Worm (Caenorhabditis elegans) whole organism, L1 larva: ENCODE data around the gene cgef-1.

ENCODE experiments used
- F16B12.6 ChIP-seq: fragments of 150-350 bp; optimal IDR thresholded peaks from 2 replicates; lab custom pipeline; 2014; ENCODE audit warnings: missing biosample characterization, missing genetic modification characterization
- Y116A8C.19 ChIP-seq: sonication (generic microtip); optimal IDR thresholded peaks from 2 replicates; lab custom pipeline; 2016; ENCODE audit warnings: missing compliant biosample characterization, missing genetic modification characterization, borderline replicate concordance
- aha-1 ChIP-seq: fragments of 150-350 bp; optimal IDR thresholded peaks from 2 replicates; lab custom pipeline; 2014; ENCODE audit warnings: missing biosample characterization, missing genetic modification characterization
- ceh-82 ChIP-seq, 3 experiments: fragments of 150-350 bp in 1 of 3; sonication (generic microtip) in 2 of 3; optimal IDR thresholded peaks; 2 replicates each; lab custom pipeline; 2014 to 2017; ENCODE audit warnings: missing biosample characterization in 3 of 3, missing genetic modification characterization in 3 of 3
- ceh-88 ChIP-seq: fragments of 200-800 bp; sonication (Bioruptor generic); IDR thresholded peaks from 2 replicates; pipeline ENCODE4 v1.3.6; 2022; ENCODE audit warnings: missing genetic modification characterization, missing compliant biosample characterization
- dpl-1 ChIP-seq, 3 experiments: fragments of 150-350 bp in 2 of 3; sonication (generic microtip) in 1 of 3; optimal IDR thresholded peaks; 2 replicates each; lab custom pipeline; 2014 to 2017; ENCODE audit warnings: missing biosample characterization in 3 of 3, missing genetic modification characterization in 3 of 3, missing genetic modification reagents in 3 of 3
- dsc-1 ChIP-seq: sonication (generic microtip); optimal IDR thresholded peaks from 2 replicates; lab custom pipeline; 2016; ENCODE audit warnings: mild to moderate bottlenecking, missing genetic modification characterization, missing compliant biosample characterization
- efl-1 ChIP-seq, 4 experiments: fragments of 150-350 bp; optimal IDR thresholded peaks in 3 of 4; peaks in 1 of 4; 1 replicate in 1 of 4; 2 replicates in 3 of 4; lab custom pipeline; 2014; ENCODE audit warnings: missing biosample characterization in 2 of 4, missing genetic modification characterization in 2 of 4, missing genetic modification reagents in 2 of 4
- egl-13 ChIP-seq: sonication (generic microtip); optimal IDR thresholded peaks from 2 replicates; lab custom pipeline; 2016; ENCODE audit warnings: missing genotype, missing genetic modification reagents, missing genetic modification characterization, missing compliant biosample characterization
- egl-27 ChIP-seq, 2 experiments: fragments of 150-350 bp in 1 of 2; sonication (generic microtip); optimal IDR thresholded peaks; 3 replicates each; lab custom pipeline; 2017 to 2018; ENCODE audit warnings: missing biosample characterization in 2 of 2, missing genetic modification characterization in 2 of 2, missing genetic modification reagents in 2 of 2
- ets-5 ChIP-seq: fragments of 200-800 bp; sonication (Bioruptor generic); IDR thresholded peaks from 2 replicates; pipeline ENCODE4 v1.3.6; 2022; ENCODE audit warnings: missing genetic modification characterization, missing compliant biosample characterization
- hlh-17 ChIP-seq: fragments of 200-800 bp; sonication (Bioruptor generic); optimal IDR thresholded peaks from 2 replicates; lab custom pipeline; 2018; ENCODE audit warnings: missing genetic modification characterization, mild to moderate bottlenecking, missing compliant biosample characterization, moderate library complexity, borderline replicate concordance
- irx-1 ChIP-seq: sonication (generic microtip); optimal IDR thresholded peaks from 2 replicates; lab custom pipeline; 2016; ENCODE audit warnings: missing genetic modification characterization, missing compliant biosample characterization
- lin-39 ChIP-seq: fragments of 150-350 bp; optimal IDR thresholded peaks from 2 replicates; lab custom pipeline; 2014; ENCODE audit warnings: missing biosample characterization, missing genetic modification reagents, missing genetic modification characterization
- mab-9 ChIP-seq: fragments of 200-800 bp; sonication (Bioruptor generic); IDR thresholded peaks from 2 replicates; pipeline ENCODE4 v1.3.6; 2022; ENCODE audit warnings: missing genetic modification reagents, missing genetic modification characterization, missing compliant biosample characterization
- mef-2 ChIP-seq: fragments of 150-350 bp; optimal IDR thresholded peaks from 2 replicates; lab custom pipeline; 2014; ENCODE audit warnings: missing biosample characterization, missing genetic modification characterization
- nhr-12 ChIP-seq: sonication (generic microtip); optimal IDR thresholded peaks from 2 replicates; lab custom pipeline; 2017; ENCODE audit warnings: missing biosample characterization, missing genetic modification characterization
- nhr-28 ChIP-seq: fragments of 150-350 bp; optimal IDR thresholded peaks from 2 replicates; lab custom pipeline; 2014; ENCODE audit warnings: missing biosample characterization, missing genetic modification characterization
- nhr-47 ChIP-seq: sonication (generic microtip); optimal IDR thresholded peaks from 2 replicates; lab custom pipeline; 2016; ENCODE audit warnings: mild to moderate bottlenecking, missing genetic modification characterization, moderate library complexity, missing compliant biosample characterization
- nhr-71 ChIP-seq: sonication (generic microtip); optimal IDR thresholded peaks from 2 replicates; lab custom pipeline; 2016; ENCODE audit warnings: mild to moderate bottlenecking, missing genetic modification characterization, moderate library complexity, missing compliant biosample characterization
- nhr-84 ChIP-seq: sonication (generic microtip); optimal IDR thresholded peaks from 2 replicates; lab custom pipeline; 2017; ENCODE audit warnings: missing biosample characterization, missing genetic modification characterization
- nhr-85 ChIP-seq: sonication (generic microtip); peaks from one replicate; lab custom pipeline; 2016; ENCODE audit warnings: missing genetic modification characterization, inconsistent platforms, missing compliant biosample characterization
- pqm-1 ChIP-seq: sonication (generic microtip); optimal IDR thresholded peaks from 3 replicates; lab custom pipeline; 2017; ENCODE audit warnings: missing biosample characterization, missing genetic modification characterization
- rnt-1 ChIP-seq: sonication (generic microtip); optimal IDR thresholded peaks from 2 replicates; lab custom pipeline; 2016; ENCODE audit warnings: mild to moderate bottlenecking, missing genetic modification characterization, moderate library complexity, missing compliant biosample characterization
- snpc-4 ChIP-seq: fragments of 150-350 bp; optimal IDR thresholded peaks from 2 replicates; lab custom pipeline; 2014; ENCODE audit warnings: missing biosample characterization, missing genetic modification characterization
- snu-23 ChIP-seq: sonication (generic microtip); optimal IDR thresholded peaks from 2 replicates; lab custom pipeline; 2016; ENCODE audit warnings: missing genetic modification characterization, missing compliant biosample characterization
- tbx-2 ChIP-seq: sonication (generic microtip); optimal IDR thresholded peaks from 2 replicates; lab custom pipeline; 2016; ENCODE audit warnings: missing genetic modification characterization, missing compliant biosample characterization
- tlp-1 ChIP-seq: fragments of 150-350 bp; optimal IDR thresholded peaks from 2 replicates; lab custom pipeline; 2014; ENCODE audit warnings: missing biosample characterization, missing genetic modification characterization
- unc-130 ChIP-seq: fragments of 150-350 bp; optimal IDR thresholded peaks from 2 replicates; lab custom pipeline; 2017; ENCODE audit warnings: missing biosample characterization, missing genetic modification characterization, inconsistent platforms
- unc-86 ChIP-seq: sonication (generic microtip); optimal IDR thresholded peaks from 2 replicates; lab custom pipeline; 2016; ENCODE audit warnings: missing genetic modification characterization, missing compliant biosample characterization
- unc-98 ChIP-seq: fragments of 200-800 bp; sonication (Bioruptor generic); IDR thresholded peaks from 2 replicates; pipeline ENCODE4 v1.3.6; 2022; ENCODE audit warnings: missing genetic modification characterization, missing compliant biosample characterization
- vab-15 ChIP-seq: sonication (generic microtip); optimal IDR thresholded peaks from 2 replicates; lab custom pipeline; 2017; ENCODE audit warnings: missing genotype, mild to moderate bottlenecking, missing genetic modification characterization, missing compliant biosample characterization
- zip-4 ChIP-seq: fragments of 200-800 bp; sonication (Bioruptor generic); optimal IDR thresholded peaks from 2 replicates; lab custom pipeline; 2018; ENCODE audit warnings: mild to moderate bottlenecking, missing genetic modification characterization, moderate library complexity, missing compliant biosample characterization
- ztf-11 ChIP-seq, 2 experiments: sonication (generic microtip); optimal IDR thresholded peaks; 2 replicates each; lab custom pipeline; 2016 to 2017; ENCODE audit warnings: missing genetic modification characterization in 2 of 2, missing biosample characterization in 1 of 2, missing compliant biosample characterization in 1 of 2
- ztf-4 ChIP-seq: fragments of 150-350 bp; optimal IDR thresholded peaks from 2 replicates; lab custom pipeline; 2014; ENCODE audit warnings: missing biosample characterization, missing genetic modification characterization

cgef-1 gene

ce11 chrX:2841754-2842153, 69.9 kb downstream of the cgef-1 start (continued):
- TF ChIP-seq snpc-4 (tag; lab: Kevin White, UChicago): no peak
- TF ChIP-seq pqm-1 (tag; lab: Kevin White, UChicago): peak; percentile 68
- no peak for TF ChIP-seq irx-1
- TF ChIP-seq rnt-1 (tag; lab: Kevin White, UChicago): no peak
- no peak for TF ChIP-seq vab-15 (tag; lab: Kevin White, UChicago)
- peak in 1 of 3 experiments; percentile 29 for TF ChIP-seq dpl-1 (GFP tag; optimal IDR thresholded peaks at IDR 0.05; lab: Kevin White, UChicago)
- TF ChIP-seq nhr-71 (tag; lab: Kevin White, UChicago): peak; percentile 9
- TF ChIP-seq ztf-11 (tag; optimal IDR thresholded peaks at IDR 0.05; lab: Kevin White, UChicago): no peak
- TF ChIP-seq Y116A8C.19 (tag; lab: Kevin White, UChicago): no peak
- TF ChIP-seq ets-5 (GFP tag; lab: Robert Waterston, UW): no peak
- no peak for TF ChIP-seq tbx-2 (tag; lab: Kevin White, UChicago)
- peak; percentile 28 for TF ChIP-seq nhr-85 (tag; lab: Kevin White, UChicago)
- TF ChIP-seq lin-39 (tag; lab: Kevin White, UChicago): no peak
- TF ChIP-seq efl-1 (optimal IDR thresholded peaks at IDR 0.05; lab: Kevin White, UChicago): peak in 1 of 2 experiments; percentile 12
- TF ChIP-seq efl-1 (GFP tag; optimal IDR thresholded peaks at IDR 0.05 in 1 of 2; lab: Kevin White, UChicago): peak in 1 of 2 experiments; percentile 86
- peak; percentile 11 for TF ChIP-seq tlp-1 (tag; lab: Kevin White, UChicago)
- TF ChIP-seq ceh-88 (GFP tag; lab: Robert Waterston, UW): no peak
- no peak for TF ChIP-seq aha-1
- peak; percentile 35 for TF ChIP-seq F16B12.6 (tag; lab: Kevin White, UChicago)

ce11 chrX:2843508-2843907, 71.7 kb downstream of the cgef-1 start:
- TF ChIP-seq unc-86: no peak
- TF ChIP-seq ceh-82 (tag; optimal IDR thresholded peaks at IDR 0.05; lab: Kevin White, UChicago): no peak
- no peak for TF ChIP-seq unc-98 (GFP tag; lab: Robert Waterston, UW)
- no peak for TF ChIP-seq egl-27 (tag; optimal IDR thresholded peaks at IDR 0.05; lab: Kevin White, UChicago)
- no peak for TF ChIP-seq mef-2 (tag; lab: Kevin White, UChicago)
- TF ChIP-seq nhr-71 (tag; lab: Kevin White, UChicago): peak; percentile 14
- TF ChIP-seq nhr-47 (tag; lab: Kevin White, UChicago): peak; percentile 1
- no peak for TF ChIP-seq hlh-17 (GFP tag; lab: Kevin White, UChicago)
- no peak for TF ChIP-seq snu-23 (GFP tag; lab: Kevin White, UChicago)
- no peak for TF ChIP-seq nhr-84
- TF ChIP-seq nhr-28 (tag; lab: Kevin White, UChicago): no peak
- TF ChIP-seq ztf-4 (tag; lab: Kevin White, UChicago): no peak
- TF ChIP-seq rnt-1 (tag; lab: Kevin White, UChicago): peak; percentile 16
- no peak for TF ChIP-seq zip-4 (GFP tag; lab: Kevin White, UChicago)
- TF ChIP-seq snpc-4 (tag; lab: Kevin White, UChicago): peak; percentile 94
- no peak for TF ChIP-seq mab-9 (GFP tag; lab: Robert Waterston, UW)
- TF ChIP-seq dsc-1 (tag; lab: Kevin White, UChicago): peak; percentile 10
- no peak for TF ChIP-seq nhr-12 (tag; lab: Kevin White, UChicago)
- no peak for TF ChIP-seq unc-130 (tag; lab: Kevin White, UChicago)
- TF ChIP-seq egl-13 (tag; lab: Kevin White, UChicago): no peak
- no peak for TF ChIP-seq efl-1 (optimal IDR thresholded peaks at IDR 0.05; lab: Kevin White, UChicago)
- peak in 1 of 2 experiments; percentile 12 for TF ChIP-seq efl-1 (GFP tag; optimal IDR thresholded peaks at IDR 0.05 in 1 of 2; lab: Kevin White, UChicago)
